Worm (Caenorhabditis elegans) whole organism, L4/young adult: ENCODE results near the gene C26B9.2.

Experiments used
- W03F9.2 ChIP-seq: fragments of 150-350 bp; optimal IDR thresholded peaks from 2 replicates; lab custom pipeline; 2014; ENCODE audit warnings: missing biosample characterization, missing genetic modification characterization
- dao-5 ChIP-seq: sonication (generic microtip); optimal IDR thresholded peaks from 2 replicates; lab custom pipeline; 2016; ENCODE audit warnings: missing genotype, missing genetic modification characterization, moderate library complexity, missing compliant biosample characterization
- him-1 ChIP-seq: sonication (generic microtip); optimal IDR thresholded peaks from 2 replicates; lab custom pipeline; 2016; ENCODE audit warnings: missing genotype, missing genetic modification reagents, missing genetic modification characterization, missing compliant biosample characterization

DNA sequence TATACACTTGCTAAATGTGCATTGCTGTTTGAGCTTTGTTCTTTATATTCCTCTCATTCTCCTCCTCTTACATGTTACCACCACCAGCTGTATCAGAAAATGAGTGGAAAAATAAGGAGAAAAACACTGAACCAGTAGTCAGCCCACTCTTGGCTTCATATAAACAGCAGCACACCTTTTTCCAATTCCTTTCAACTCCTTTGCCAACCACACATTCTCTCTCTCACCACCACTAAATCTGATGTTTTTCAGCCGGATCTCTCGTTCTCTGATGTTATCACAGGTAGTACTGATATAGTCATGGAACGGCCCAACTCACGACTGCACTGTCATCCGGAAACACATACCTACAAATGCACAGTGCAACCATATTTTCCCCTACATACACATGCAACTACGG, 46.6 kb downstream of the C26B9.2 start, which contains the start of gene kcnl-3:
- no peak for TF ChIP-seq dao-5 (tag; lab: Kevin White, UChicago)
- TF ChIP-seq W03F9.2 (tag; lab: Kevin White, UChicago): no peak
- no peak for TF ChIP-seq him-1
